Fruit fly (Drosophila melanogaster): ENCODE results near the gene CG2260.
A peak's percentile ranks its signal among the peaks of the same experiment; 100 is the strongest.

CG2260 gene

DNA sequence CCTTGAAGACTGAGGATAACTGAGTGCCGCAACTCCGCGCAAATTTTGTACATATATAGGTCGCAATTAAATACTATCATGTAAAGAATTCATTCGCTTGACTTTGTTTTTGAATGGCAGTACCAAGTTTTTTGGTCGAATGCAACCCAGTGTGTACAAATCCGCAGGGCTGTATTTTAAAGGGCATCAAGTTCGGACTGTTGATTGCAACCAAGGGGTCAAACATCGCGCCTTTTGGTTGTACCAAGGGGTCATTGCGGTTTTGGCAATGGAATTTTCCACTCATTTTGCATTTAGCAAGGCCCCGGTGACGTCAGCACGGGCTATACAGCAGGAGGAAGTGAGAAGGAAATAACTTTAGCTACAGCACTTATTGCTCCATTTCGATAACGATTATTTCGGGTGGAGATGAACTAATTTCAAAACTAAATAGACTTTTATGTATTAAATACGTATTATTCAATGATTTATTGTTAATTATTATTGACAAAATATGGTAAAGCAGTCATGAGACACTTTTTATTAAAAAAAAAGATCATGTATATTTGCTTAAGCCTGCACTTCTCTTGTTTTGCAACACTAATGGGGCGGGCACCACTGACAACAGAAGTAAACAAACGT is 10.9 kb upstream of the CG2260 start, which contains the start of gene CG10958 (continued):
- TF ChIP-seq cg (GFP tag; optimal IDR thresholded peaks at IDR 0.05) (no peak), CG31365 (tag; optimal IDR thresholded peaks at IDR 0.05) (no peak), crol (GFP tag; IDR thresholded peaks at IDR 0.05) (no peak), gcm2 (GFP tag; optimal IDR thresholded peaks at IDR 0.05) (no peak), croc (GFP tag; conservative IDR thresholded peaks at IDR 0.05) (no peak), CTCF (GFP tag; optimal IDR thresholded peaks at IDR 0.05) (no peak), CG6791 (GFP tag; IDR thresholded peaks at IDR 0.05; ENCODE audit: partially characterized antibody) (0 out of 3 replicates have a peak, but pooled peaks have one; percentile 31), lilli (GFP tag; optimal IDR thresholded peaks at IDR 0.05) (peak; percentile 75), PHDP (tag; optimal IDR thresholded peaks at IDR 0.05) (peak; percentile 64), lola (GFP tag; optimal IDR thresholded peaks at IDR 0.05) (peak in 1 of 3 experiments; percentile 42), CG6272 (GFP tag; IDR thresholded peaks at IDR 0.05) (0 out of 2 replicates have a peak, but pooled peaks have one; percentile 51), trem (tag; optimal IDR thresholded peaks at IDR 0.05) (peak; percentile 57), CG3163 (GFP tag; optimal IDR thresholded peaks at IDR 0.05) (no peak), ATbp (GFP tag; optimal IDR thresholded peaks at IDR 0.05) (no peak), bsh (GFP tag; optimal IDR thresholded peaks at IDR 0.05) (peak in 1 of 2 experiments; percentile 59), CG43689 (GFP tag; IDR thresholded peaks at IDR 0.05) (no peak), TFAM (GFP tag; optimal IDR thresholded peaks at IDR 0.05) (no peak), CG10321 (GFP tag; IDR thresholded peaks at IDR 0.05) (no peak), CG30431 (GFP tag; optimal IDR thresholded peaks at IDR 0.05) (no peak), CG13123 (GFP tag; optimal IDR thresholded peaks at IDR 0.05) (peak; percentile 21), Dll (GFP tag; IDR thresholded peaks at IDR 0.05; ENCODE audit: partially characterized antibody) (peak; percentile 55; the same call in 3 of the 4 replicates), H15 (GFP tag; IDR thresholded peaks at IDR 0.05) (no peak), fd3F (GFP tag; optimal IDR thresholded peaks at IDR 0.05) (peak; percentile 50), insv (GFP tag; optimal IDR thresholded peaks at IDR 0.05) (peak in 1 of 2 experiments; percentile 42), CG15073 (GFP tag; optimal IDR thresholded peaks at IDR 0.05) (no peak), Atf-2 (GFP tag; optimal IDR thresholded peaks at IDR 0.05) (no peak), run (tag; optimal IDR thresholded peaks at IDR 0.05) (peak; percentile 1), CG13624 (GFP tag; optimal IDR thresholded peaks at IDR 0.05) (no peak), D19A (tag; optimal IDR thresholded peaks at IDR 0.05) (peak; percentile 1), repo (GFP tag; optimal IDR thresholded peaks at IDR 0.05) (no peak), hth (optimal IDR thresholded peaks at IDR 0.05) (no peak), CG17328 (GFP tag; IDR thresholded peaks at IDR 0.05) (peak; percentile 55; the same call in 1 of the 2 replicates), sc (optimal IDR thresholded peaks at IDR 0.05) (no peak), sc (GFP tag; optimal IDR thresholded peaks at IDR 0.05) (no peak), chn (GFP tag; optimal IDR thresholded peaks at IDR 0.05) (peak; percentile 26), scrt (GFP tag; optimal IDR thresholded peaks at IDR 0.05) (no peak), sim (GFP tag; IDR thresholded peaks at IDR 0.05) (0 out of 2 replicates have a peak, but pooled peaks have one; percentile 10), Opbp (GFP tag; IDR thresholded peaks at IDR 0.05; ENCODE audit: partially characterized antibody) (no peak), Mrtf (GFP tag; IDR thresholded peaks at IDR 0.05) (no peak), CG2202 (tag; optimal IDR thresholded peaks at IDR 0.05) (no peak), gcm (GFP tag; optimal IDR thresholded peaks at IDR 0.05) (peak; percentile 39), tgo (GFP tag; IDR thresholded peaks at IDR 0.05) (peak; percentile 64), CG3281 (GFP tag; optimal IDR thresholded peaks at IDR 0.05) (peak; percentile 33), disco-r (GFP tag; optimal IDR thresholded peaks at IDR 0.05) (no peak), lmd (GFP tag; IDR thresholded peaks at IDR 0.05) (0 out of 2 replicates have a peak, but pooled peaks have one; percentile 33), HLH3B (GFP tag; IDR thresholded peaks at IDR 0.05) (0 out of 2 replicates have a peak, but pooled peaks have one; percentile 22), Antp (GFP tag; optimal IDR thresholded peaks at IDR 0.05) (peak; percentile 9), maf-S (GFP tag; optimal IDR thresholded peaks at IDR 0.05) (peak; percentile 4), nom (GFP tag; optimal IDR thresholded peaks at IDR 0.05) (peak; percentile 37), CG34224 (GFP tag; IDR thresholded peaks at IDR 0.05; ENCODE audit: partially characterized antibody) (no peak), HLH54F (GFP tag; optimal IDR thresholded peaks at IDR 0.05) (peak; percentile 34)

All from whole organism, embryonic.